Fruit fly (Drosophila melanogaster) whole organism, embryonic: Measurements from ENCODE around the gene Neurl4.

Source experiments
- Blimp-1 ChIP-seq: fragments of 200-800 bp; sonication (Bioruptor generic); optimal IDR thresholded peaks from 3 replicates; lab custom pipeline; 2018; ENCODE audit warnings: missing biosample characterization, missing genetic modification characterization, mild to moderate bottlenecking, moderate library complexity, missing genetic modification reagents
- C15 ChIP-seq: fragments of 200-800 bp; sonication (Bioruptor generic); IDR thresholded peaks from 3 replicates; pipeline ENCODE4 v1.3.6; 2022; ENCODE audit warnings: missing biosample characterization, missing genetic modification characterization
- CG10209 ChIP-seq: fragments of 200-800 bp; sonication (Bioruptor generic); optimal IDR thresholded peaks from 3 replicates; lab custom pipeline; 2017; ENCODE audit warnings: missing biosample characterization, mild to moderate bottlenecking, missing genetic modification characterization, missing genetic modification reagents
- CG11398 ChIP-seq: fragments of 200-800 bp; sonication (Bioruptor generic); optimal IDR thresholded peaks from 2 replicates; lab custom pipeline; 2016; ENCODE audit warnings: missing biosample characterization, missing genetic modification characterization
- CG12219 ChIP-seq: fragments of 200-800 bp; sonication (Bioruptor generic); optimal IDR thresholded peaks from 3 replicates; lab custom pipeline; 2018; ENCODE audit warnings: missing biosample characterization, mild to moderate bottlenecking, missing genetic modification characterization
- CG12299 ChIP-seq: fragments of 200-800 bp; sonication (Bioruptor generic); optimal IDR thresholded peaks from 2 replicates; lab custom pipeline; 2018; ENCODE audit warnings: missing biosample characterization, mild to moderate bottlenecking, missing genetic modification characterization
- CG1233 ChIP-seq: fragments of 200-800 bp; sonication (Bioruptor generic); optimal IDR thresholded peaks from 4 replicates; lab custom pipeline; 2018; ENCODE audit warnings: missing biosample characterization, mild to moderate bottlenecking, missing genetic modification characterization
- CG12769 ChIP-seq: fragments of 200-800 bp; sonication (Bioruptor generic); optimal IDR thresholded peaks from 2 replicates; lab custom pipeline; 2019; ENCODE audit warnings: missing biosample characterization, mild to moderate bottlenecking, missing genetic modification characterization, moderate library complexity
- CG14860 ChIP-seq: fragments of 200-800 bp; sonication (Bioruptor generic); IDR thresholded peaks from 3 replicates; pipeline ENCODE4 v1.3.6; 2022; ENCODE audit warnings: missing biosample characterization, missing genetic modification characterization; ENCODE audit not compliant: partially characterized antibody
- CG15601 ChIP-seq: fragments of 200-800 bp; sonication (Bioruptor generic); optimal IDR thresholded peaks from 3 replicates; lab custom pipeline; 2019; ENCODE audit warnings: missing biosample characterization, mild to moderate bottlenecking, missing genetic modification characterization, moderate library complexity
- CG1832 ChIP-seq: fragments of 200-800 bp; sonication (Bioruptor generic); optimal IDR thresholded peaks from 2 replicates; lab custom pipeline; 2017; ENCODE audit warnings: missing biosample characterization, mild to moderate bottlenecking, missing genetic modification characterization, inconsistent platforms
- CG2116 ChIP-seq: fragments of 200-800 bp; sonication (Bioruptor generic); optimal IDR thresholded peaks from 3 replicates; lab custom pipeline; 2018; ENCODE audit warnings: missing biosample characterization, mild to moderate bottlenecking, missing genetic modification characterization
- CG2875 ChIP-seq: fragments of 200-800 bp; sonication (Bioruptor generic); optimal IDR thresholded peaks from 2 replicates; lab custom pipeline; 2017; ENCODE audit warnings: missing biosample characterization, mild to moderate bottlenecking, missing genetic modification characterization, missing genetic modification reagents
- CG30020 ChIP-seq: fragments of 200-800 bp; optimal IDR thresholded peaks from 2 replicates; lab custom pipeline; 2019; ENCODE audit warnings: missing biosample characterization, mild to moderate bottlenecking, missing genetic modification characterization, moderate library complexity
- CG30431 ChIP-seq: fragments of 200-800 bp; sonication (Bioruptor generic); optimal IDR thresholded peaks from 2 replicates; lab custom pipeline; 2017; ENCODE audit warnings: missing biosample characterization, missing genetic modification characterization
- CG31224 ChIP-seq: fragments of 200-800 bp; sonication (Bioruptor generic); IDR thresholded peaks from 2 replicates; pipeline ENCODE4 v1.3.6; 2022; ENCODE audit warnings: missing biosample characterization, missing genetic modification characterization
- CG43689 ChIP-seq: fragments of 200-800 bp; sonication (Bioruptor generic); IDR thresholded peaks from 2 replicates; pipeline ENCODE4 v1.3.6; 2022; ENCODE audit warnings: missing biosample characterization, missing genetic modification characterization
- CG7271 ChIP-seq: fragments of 200-800 bp; sonication (Bioruptor generic); optimal IDR thresholded peaks from 2 replicates; lab custom pipeline; 2018; ENCODE audit warnings: missing biosample characterization, mild to moderate bottlenecking, missing genetic modification characterization, moderate library complexity
- CG7357 ChIP-seq: fragments of 200-800 bp; sonication (Bioruptor generic); IDR thresholded peaks from 3 replicates; pipeline ENCODE4 v1.3.6; 2022; ENCODE audit warnings: missing biosample characterization, missing genetic modification characterization
- CG8290 ChIP-seq, 3 experiments: fragments of 200-800 bp; sonication (Bioruptor generic); optimal IDR thresholded peaks; 2 replicates each; lab custom pipeline; 2016 to 2019; ENCODE audit warnings: missing biosample characterization in 3 of 3, missing genetic modification characterization in 3 of 3, mild to moderate bottlenecking in 2 of 3, moderate library complexity in 1 of 3
- CG9932 ChIP-seq: fragments of 200-800 bp; sonication (Bioruptor generic); IDR thresholded peaks from 2 replicates; pipeline ENCODE4 v1.3.6; 2022; ENCODE audit warnings: missing biosample characterization, missing genetic modification characterization
- CTCF ChIP-seq: fragments of 200-800 bp; sonication (Bioruptor generic); optimal IDR thresholded peaks from 2 replicates; lab custom pipeline; 2017; ENCODE audit warnings: missing biosample characterization, mild to moderate bottlenecking, missing genetic modification characterization, moderate library complexity
- Camta ChIP-seq: fragments of 200-800 bp; sonication (Bioruptor generic); optimal IDR thresholded peaks from 2 replicates; lab custom pipeline; 2016; ENCODE audit warnings: missing biosample characterization, missing genetic modification characterization
- Ets65A ChIP-seq: fragments of 200-800 bp; sonication (Bioruptor generic); peaks from one replicate; lab custom pipeline; 2016; ENCODE audit warnings: missing biosample characterization, missing genetic modification characterization
- H2.0 ChIP-seq: fragments of 200-800 bp; sonication (Bioruptor generic); IDR thresholded peaks from 2 replicates; pipeline ENCODE4 v1.3.6; 2022; ENCODE audit warnings: missing biosample characterization, missing genetic modification characterization
- Hr51 ChIP-seq, 2 experiments: fragments of 200-800 bp; sonication (Bioruptor generic); optimal IDR thresholded peaks; 2 replicates in 1 of 2; 3 replicates in 1 of 2; lab custom pipeline; 2016 to 2018; ENCODE audit warnings: missing biosample characterization in 2 of 2, missing genetic modification characterization in 2 of 2, mild to moderate bottlenecking in 1 of 2, moderate library complexity in 1 of 2
- Mrtf ChIP-seq: fragments of 200-800 bp; sonication (Bioruptor generic); IDR thresholded peaks from 3 replicates; pipeline ENCODE4 v1.3.6; 2022; ENCODE audit warnings: missing biosample characterization, missing genetic modification characterization
- Pdp1 ChIP-seq, 2 experiments: fragments of 200-800 bp; sonication (Bioruptor generic); optimal IDR thresholded peaks; 3 replicates each; lab custom pipeline; 2016; ENCODE audit warnings: missing biosample characterization in 2 of 2, missing genetic modification characterization in 2 of 2, mild to moderate bottlenecking in 1 of 2, moderate library complexity in 1 of 2
- Sry-δ ChIP-seq: fragments of 200-800 bp; sonication (Bioruptor generic); optimal IDR thresholded peaks from 2 replicates; lab custom pipeline; 2016; ENCODE audit warnings: missing biosample characterization, missing genetic modification characterization
- ara ChIP-seq: fragments of 200-800 bp; sonication (Bioruptor generic); IDR thresholded peaks from 2 replicates; pipeline ENCODE4 v1.3.6; 2022; ENCODE audit warnings: missing biosample characterization, missing genetic modification characterization
- croc ChIP-seq: fragments of 200-800 bp; sonication (Bioruptor generic); conservative IDR thresholded peaks from 3 replicates; pipeline ENCODE4 v1.3.6; 2022; ENCODE audit warnings: missing biosample characterization, missing genetic modification characterization
- dmrt11E ChIP-seq: fragments of 200-800 bp; sonication (Bioruptor generic); optimal IDR thresholded peaks from 3 replicates; lab custom pipeline; 2018; ENCODE audit warnings: missing biosample characterization, mild to moderate bottlenecking, missing genetic modification characterization, moderate library complexity
- dmrt99B ChIP-seq: fragments of 200-800 bp; sonication (Bioruptor generic); optimal IDR thresholded peaks from 2 replicates; lab custom pipeline; 2018; ENCODE audit warnings: missing biosample characterization, mild to moderate bottlenecking, missing genetic modification characterization, moderate library complexity
- ems ChIP-seq: fragments of 200-800 bp; sonication (Bioruptor generic); optimal IDR thresholded peaks from 3 replicates; lab custom pipeline; 2016; ENCODE audit warnings: missing biosample characterization, missing genetic modification characterization
- ewg ChIP-seq: fragments of 200-800 bp; sonication (Bioruptor generic); optimal IDR thresholded peaks from 3 replicates; lab custom pipeline; 2017; ENCODE audit warnings: mild to moderate bottlenecking, missing biosample characterization, missing genetic modification reagents, missing genetic modification characterization
- eyg ChIP-seq: fragments of 200-800 bp; sonication (Bioruptor generic); optimal IDR thresholded peaks from 3 replicates; lab custom pipeline; 2016; ENCODE audit warnings: missing biosample characterization, missing genetic modification characterization
- fu2 ChIP-seq: fragments of 200-800 bp; sonication (Bioruptor generic); optimal IDR thresholded peaks from 2 replicates; lab custom pipeline; 2016; ENCODE audit warnings: missing biosample characterization, missing genetic modification characterization
- gsb-n ChIP-seq: fragments of 200-800 bp; sonication (Bioruptor generic); optimal IDR thresholded peaks from 3 replicates; lab custom pipeline; 2018; ENCODE audit warnings: missing biosample characterization, mild to moderate bottlenecking, missing genetic modification characterization
- her ChIP-seq: fragments of 200-800 bp; sonication (Bioruptor generic); optimal IDR thresholded peaks from 2 replicates; lab custom pipeline; 2016; ENCODE audit warnings: missing biosample characterization, missing genetic modification characterization
- lov ChIP-seq, 2 experiments: fragments of 200-800 bp in 1 of 2; fragments of >200 bp in 1 of 2; sonication (Bioruptor generic) in 1 of 2; IDR thresholded peaks in 1 of 2; optimal IDR thresholded peaks in 1 of 2; 2 replicates in 1 of 2; 3 replicates in 1 of 2; pipeline versions ENCODE4 v1.3.6 to Lab custom; 2017 to 2022; ENCODE audit warnings: missing biosample characterization in 1 of 2, missing genetic modification characterization in 1 of 2
- odd ChIP-seq: fragments of 200-800 bp; sonication (Bioruptor generic); optimal IDR thresholded peaks from 2 replicates; lab custom pipeline; 2017; ENCODE audit warnings: missing biosample characterization, mild to moderate bottlenecking, missing genetic modification characterization
- p53 ChIP-seq: fragments of 200-800 bp; sonication (Bioruptor generic); optimal IDR thresholded peaks from 2 replicates; lab custom pipeline; 2016; ENCODE audit warnings: missing biosample characterization, missing genetic modification characterization
- pb ChIP-seq: fragments of 200-800 bp; sonication (Bioruptor generic); optimal IDR thresholded peaks from 3 replicates; lab custom pipeline; 2016; ENCODE audit warnings: missing biosample characterization, missing genetic modification characterization
- phol ChIP-seq: fragments of 200-800 bp; sonication (Bioruptor generic); optimal IDR thresholded peaks from 3 replicates; lab custom pipeline; 2018; ENCODE audit warnings: missing biosample characterization, mild to moderate bottlenecking, missing genetic modification characterization, moderate library complexity
- run ChIP-seq: fragments of 200-800 bp; sonication (Bioruptor generic); optimal IDR thresholded peaks from 3 replicates; lab custom pipeline; 2018; ENCODE audit warnings: missing biosample characterization, mild to moderate bottlenecking, missing genetic modification characterization
- sens ChIP-seq: fragments of 200-800 bp; sonication (Bioruptor generic); peaks from one replicate; lab custom pipeline; 2016; ENCODE audit warnings: missing biosample characterization, missing genetic modification characterization
- sim ChIP-seq: fragments of 200-800 bp; sonication (Bioruptor generic); IDR thresholded peaks from 2 replicates; pipeline ENCODE4 v1.3.6; 2022; ENCODE audit warnings: missing biosample characterization, missing genetic modification characterization
- stc ChIP-seq: fragments of 200-800 bp; sonication (Bioruptor generic); IDR thresholded peaks from 2 replicates; pipeline ENCODE4 v1.3.6; 2022; ENCODE audit warnings: missing biosample characterization, missing genetic modification characterization
- tna ChIP-seq: fragments of 200-800 bp; sonication (Bioruptor generic); IDR thresholded peaks from 2 replicates; pipeline ENCODE4 v1.3.6; 2022; ENCODE audit warnings: missing biosample characterization, missing genetic modification characterization; ENCODE audit not compliant: partially characterized antibody
- zen ChIP-seq: fragments of 200-800 bp; sonication (Bioruptor generic); optimal IDR thresholded peaks from 3 replicates; lab custom pipeline; 2018; ENCODE audit warnings: missing biosample characterization, mild to moderate bottlenecking, missing genetic modification characterization, moderate library complexity
- zf30C ChIP-seq: fragments of 200-800 bp; sonication (Bioruptor generic); optimal IDR thresholded peaks from 3 replicates; lab custom pipeline; 2018; ENCODE audit warnings: missing biosample characterization, mild to moderate bottlenecking, missing genetic modification characterization

The Neurl4 gene

DNA sequence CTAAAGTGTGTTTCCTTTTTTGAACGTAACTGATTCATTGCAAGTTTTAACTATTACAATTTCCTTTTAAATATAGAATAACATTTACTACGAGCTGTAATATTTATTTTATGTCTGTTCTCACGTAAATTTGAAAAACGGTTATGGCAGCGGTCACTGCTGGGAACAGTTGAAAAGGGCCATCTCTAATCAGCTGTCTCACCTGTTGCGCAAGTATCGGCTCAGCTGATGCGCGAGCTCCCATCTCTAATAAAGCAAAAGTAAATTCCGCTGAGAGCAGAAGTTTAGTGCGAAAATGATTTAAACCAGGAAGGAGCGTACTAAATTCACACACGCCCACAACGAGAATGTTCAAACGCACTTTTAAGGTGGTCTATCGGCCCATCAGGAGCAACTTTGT lies 21.9 kb upstream of the Neurl4 start, which contains the start of gene Pex1 (continued):
- TF ChIP-seq CG9932 (GFP tag; lab: Robert Waterston, UW): no peak; the same call in none of the 2 replicates
- no peak for TF ChIP-seq fu2 (GFP tag; lab: Kevin White, UChicago)
- no peak for TF ChIP-seq zf30C
- no peak for TF ChIP-seq CG8290 (GFP tag; optimal IDR thresholded peaks at IDR 0.05; lab: Kevin White, UChicago)
- TF ChIP-seq CG8290 (tag; optimal IDR thresholded peaks at IDR 0.05; lab: Kevin White, UChicago): no peak
- no peak for TF ChIP-seq CG43689
- no peak for TF ChIP-seq ara (GFP tag; lab: Robert Waterston, UW)
- no peak for TF ChIP-seq CG12769 (tag; lab: Kevin White, UChicago)
- no peak for TF ChIP-seq C15 (GFP tag; lab: Robert Waterston, UW)
- no peak for TF ChIP-seq tna
- TF ChIP-seq dmrt11E (tag; lab: Kevin White, UChicago): no peak
- no peak for TF ChIP-seq CG15601
- TF ChIP-seq CG2116 (GFP tag; lab: Kevin White, UChicago): peak; percentile 34
- peak; percentile 4 for TF ChIP-seq gsb-n (tag; lab: Kevin White, UChicago)
- TF ChIP-seq CG7271 (tag; lab: Kevin White, UChicago): no peak
- TF ChIP-seq CG30431 (GFP tag; lab: Kevin White, UChicago): no peak
- TF ChIP-seq phol: peak; percentile 30
- no peak for TF ChIP-seq CG12219 (GFP tag; lab: Kevin White, UChicago)
- peak in 1 of 2 experiments; percentile 8 for TF ChIP-seq Hr51 (GFP tag; optimal IDR thresholded peaks at IDR 0.05; lab: Kevin White, UChicago)
- TF ChIP-seq croc (GFP tag; lab: Robert Waterston, UW): no peak
- TF ChIP-seq Ets65A (GFP tag; lab: Kevin White, UChicago): no peak
- TF ChIP-seq odd: no peak
- no peak for TF ChIP-seq CG1233 (GFP tag; lab: Kevin White, UChicago)
- TF ChIP-seq eyg (GFP tag; lab: Kevin White, UChicago): no peak
- TF ChIP-seq lov (optimal IDR thresholded peaks at IDR 0.05; lab: Kevin White, UChicago): no peak
- TF ChIP-seq lov (GFP tag; IDR thresholded peaks at IDR 0.05; lab: Robert Waterston, UW): no peak
- TF ChIP-seq p53 (GFP tag; lab: Kevin White, UChicago): no peak
- TF ChIP-seq CG14860: no peak; the same call in 2 of the 3 replicates
- no peak for TF ChIP-seq Mrtf (GFP tag; lab: Robert Waterston, UW)
- TF ChIP-seq stc (GFP tag; lab: Robert Waterston, UW): peak; percentile 34; the same call in 1 of the 2 replicates
- TF ChIP-seq H2.0 (GFP tag; lab: Robert Waterston, UW): no peak
- TF ChIP-seq CG10209 (GFP tag; lab: Kevin White, UChicago): no peak
- no peak for TF ChIP-seq CTCF (GFP tag; lab: Kevin White, UChicago)
- peak; percentile 42 for TF ChIP-seq Blimp-1
- no peak for TF ChIP-seq CG7357 (GFP tag; lab: Robert Waterston, UW)
- peak; percentile 67 for TF ChIP-seq sens
- TF ChIP-seq CG12299 (tag; lab: Kevin White, UChicago): no peak
- TF ChIP-seq ems (GFP tag; lab: Kevin White, UChicago): no peak
- TF ChIP-seq run (tag; lab: Kevin White, UChicago): no peak
- no peak for TF ChIP-seq CG2875 (GFP tag; lab: Kevin White, UChicago)
- TF ChIP-seq ewg (GFP tag; lab: Kevin White, UChicago): no peak
- TF ChIP-seq CG30020 (tag; lab: Kevin White, UChicago): no peak
- no peak for TF ChIP-seq sim (GFP tag; lab: Robert Waterston, UW)
- TF ChIP-seq CG31224 (GFP tag; lab: Robert Waterston, UW): no peak
- TF ChIP-seq zen (tag; lab: Kevin White, UChicago): no peak
- TF ChIP-seq Sry-δ (GFP tag; lab: Kevin White, UChicago): peak; percentile 92
- no peak for TF ChIP-seq her (GFP tag; lab: Kevin White, UChicago)
- TF ChIP-seq pb (GFP tag; lab: Kevin White, UChicago): no peak
- TF ChIP-seq CG1832: no peak
- peak in 1 of 2 experiments; percentile 98 for TF ChIP-seq Pdp1 (GFP tag; optimal IDR thresholded peaks at IDR 0.05; lab: Kevin White, UChicago)
- TF ChIP-seq Camta (GFP tag; lab: Kevin White, UChicago): no peak
- TF ChIP-seq CG11398 (GFP tag; lab: Kevin White, UChicago): no peak
- no peak for TF ChIP-seq dmrt99B (tag; lab: Kevin White, UChicago)
